Worm (Caenorhabditis elegans) whole organism, L2 larva: ENCODE results near the gene osm-11.

Experiments used
- Y55F3AM.14 ChIP-seq: fragments of 200-800 bp; sonication (Bioruptor generic); optimal IDR thresholded peaks from 2 replicates; lab custom pipeline; 2018; ENCODE audit warnings: mild to moderate bottlenecking, missing genetic modification characterization, missing compliant biosample characterization
- ZK546.5 ChIP-seq: sonication (generic microtip); optimal IDR thresholded peaks from 2 replicates; lab custom pipeline; 2017; ENCODE audit warnings: missing biosample characterization, missing genetic modification characterization
- ama-1 ChIP-seq: fragments of 150-350 bp; optimal IDR thresholded peaks from 2 replicates; lab custom pipeline; 2018; ENCODE audit warnings: inconsistent platforms
- blmp-1 ChIP-seq: sonication (generic microtip); optimal IDR thresholded peaks from 2 replicates; lab custom pipeline; 2017; ENCODE audit warnings: missing genetic modification characterization, mild to moderate bottlenecking, missing compliant biosample characterization, antibody characterized with exemption, moderate library complexity; ENCODE audit not compliant: insufficient read depth
- ceh-16 ChIP-seq: fragments of 150-350 bp; optimal IDR thresholded peaks from 2 replicates; lab custom pipeline; 2014; ENCODE audit warnings: missing biosample characterization, missing genetic modification characterization
- dmd-4 ChIP-seq: sonication (generic microtip); optimal IDR thresholded peaks from 2 replicates; lab custom pipeline; 2017; ENCODE audit warnings: missing biosample characterization, missing genetic modification characterization
- egl-27 ChIP-seq: sonication (generic microtip); optimal IDR thresholded peaks from 3 replicates; lab custom pipeline; 2017; ENCODE audit warnings: missing biosample characterization, missing genetic modification reagents, missing genetic modification characterization
- elt-1 ChIP-seq: fragments of 150-350 bp; optimal IDR thresholded peaks from 2 replicates; lab custom pipeline; 2014; ENCODE audit warnings: missing biosample characterization, missing genetic modification characterization
- fos-1 ChIP-seq: fragments of 150-350 bp; optimal IDR thresholded peaks from 2 replicates; lab custom pipeline; 2014; ENCODE audit warnings: missing biosample characterization, missing genetic modification characterization
- gmeb-1 ChIP-seq: fragments of 150-350 bp; optimal IDR thresholded peaks from 2 replicates; lab custom pipeline; 2014; ENCODE audit warnings: missing biosample characterization, missing genetic modification characterization
- lin-13 ChIP-seq: fragments of 150-350 bp; optimal IDR thresholded peaks from 2 replicates; lab custom pipeline; 2014; ENCODE audit warnings: missing biosample characterization, missing genetic modification reagents, missing genetic modification characterization
- lin-39 ChIP-seq: fragments of 150-350 bp; optimal IDR thresholded peaks from 2 replicates; lab custom pipeline; 2014; ENCODE audit warnings: missing biosample characterization, missing genetic modification reagents, missing genetic modification characterization
- lsy-2 ChIP-seq, 2 experiments: fragments of 150-350 bp in 1 of 2; sonication (generic microtip) in 1 of 2; optimal IDR thresholded peaks; 2 replicates each; lab custom pipeline; 2014 to 2017; ENCODE audit warnings: missing biosample characterization in 2 of 2, missing genetic modification characterization in 2 of 2
- mab-5 ChIP-seq: fragments of 150-350 bp; optimal IDR thresholded peaks from 2 replicates; lab custom pipeline; 2014; ENCODE audit warnings: missing biosample characterization, missing genetic modification characterization
- mbf-1 ChIP-seq: sonication (generic microtip); optimal IDR thresholded peaks from 2 replicates; lab custom pipeline; 2017; ENCODE audit warnings: missing biosample characterization, missing genetic modification characterization
- nhr-10 ChIP-seq: sonication (generic microtip); optimal IDR thresholded peaks from 2 replicates; lab custom pipeline; 2017; ENCODE audit warnings: missing biosample characterization, missing genetic modification characterization
- nhr-11 ChIP-seq: fragments of 150-350 bp; optimal IDR thresholded peaks from 2 replicates; lab custom pipeline; 2014; ENCODE audit warnings: missing biosample characterization, missing genetic modification characterization
- nhr-12 ChIP-seq: fragments of 150-350 bp; optimal IDR thresholded peaks from 2 replicates; lab custom pipeline; 2014; ENCODE audit warnings: missing biosample characterization, missing genetic modification characterization
- nhr-129 ChIP-seq: fragments of 150-350 bp; optimal IDR thresholded peaks from 2 replicates; lab custom pipeline; 2014; ENCODE audit warnings: missing biosample characterization, missing genetic modification characterization
- nhr-21 ChIP-seq: fragments of 150-350 bp; optimal IDR thresholded peaks from 2 replicates; lab custom pipeline; 2014; ENCODE audit warnings: missing biosample characterization, missing genetic modification characterization
- nhr-23 ChIP-seq: fragments of 150-350 bp; optimal IDR thresholded peaks from 2 replicates; lab custom pipeline; 2014; ENCODE audit warnings: missing biosample characterization, missing genetic modification reagents, missing genetic modification characterization
- nhr-6 ChIP-seq: fragments of 150-350 bp; optimal IDR thresholded peaks from 2 replicates; lab custom pipeline; 2014; ENCODE audit warnings: missing biosample characterization, missing genetic modification characterization
- peb-1 ChIP-seq: fragments of 150-350 bp; optimal IDR thresholded peaks from 2 replicates; lab custom pipeline; 2014; ENCODE audit warnings: missing biosample characterization, missing genetic modification characterization
- sem-4 ChIP-seq: fragments of 150-350 bp; optimal IDR thresholded peaks from 2 replicates; lab custom pipeline; 2014; ENCODE audit warnings: missing biosample characterization, missing genetic modification reagents, missing genetic modification characterization
- sma-3 ChIP-seq: sonication (generic microtip); optimal IDR thresholded peaks from 2 replicates; lab custom pipeline; 2016; ENCODE audit warnings: missing genetic modification reagents, missing genetic modification characterization, missing compliant biosample characterization
- sma-9 ChIP-seq, 2 experiments: fragments of 150-350 bp in 1 of 2; sonication (generic microtip) in 1 of 2; optimal IDR thresholded peaks; 2 replicates each; lab custom pipeline; 2014 to 2016; ENCODE audit warnings: missing genetic modification characterization in 2 of 2, mild to moderate bottlenecking in 1 of 2, missing biosample characterization in 1 of 2, missing compliant biosample characterization in 1 of 2, missing genetic modification reagents in 1 of 2, moderate library complexity in 1 of 2
- snpc-4 ChIP-seq: fragments of 150-350 bp; optimal IDR thresholded peaks from 2 replicates; lab custom pipeline; 2014; ENCODE audit warnings: missing biosample characterization, missing genetic modification characterization
- zag-1 ChIP-seq: fragments of 150-350 bp; optimal IDR thresholded peaks from 2 replicates; lab custom pipeline; 2014; ENCODE audit warnings: missing biosample characterization, missing genetic modification characterization
- ztf-1 ChIP-seq: fragments of 200-800 bp; sonication (Bioruptor generic); conservative IDR thresholded peaks from 2 replicates; pipeline ENCODE4 v1.3.6; 2022; ENCODE audit warnings: missing genetic modification characterization, missing compliant biosample characterization
- ztf-4 ChIP-seq: fragments of 150-350 bp; optimal IDR thresholded peaks from 2 replicates; lab custom pipeline; 2014; ENCODE audit warnings: missing biosample characterization, missing genetic modification characterization

Gene osm-11

ce11 chrX:17384343-17384742 is 37.0 kb downstream of the osm-11 start:
- TF ChIP-seq nhr-21 (no peak), mbf-1 (no peak), elt-1 (tag; lab: Kevin White, UChicago) (no peak), mab-5 (tag; lab: Kevin White, UChicago) (no peak), blmp-1 (tag; lab: Kevin White, UChicago) (no peak), ztf-1 (no peak)

ce11 chrX:17381975-17382374 is 39.4 kb downstream of the osm-11 start, which contains the start of gene F10D7.4:
Gene F10D7.4 (minus strand): TSS chrX:17382075.
- TF ChIP-seq zag-1 (tag; lab: Kevin White, UChicago): no peak

DNA sequence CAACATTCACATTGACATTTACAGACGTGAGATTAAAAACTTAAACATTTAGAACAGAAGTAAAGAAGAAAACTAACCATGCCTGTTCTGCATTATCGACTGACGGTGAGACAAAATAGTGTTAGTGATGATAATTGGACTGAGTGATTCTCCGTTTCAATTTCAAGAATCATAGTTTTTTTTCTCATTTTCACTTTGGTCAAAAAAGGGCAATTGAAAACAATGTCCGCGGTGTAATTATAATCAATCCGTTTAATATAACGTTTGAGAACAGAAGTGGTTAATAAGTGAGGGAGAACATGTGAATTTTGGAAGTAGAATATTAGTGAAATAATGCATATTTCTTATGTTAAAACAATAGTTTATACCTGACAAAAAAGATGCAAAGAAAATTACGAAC is 41.7 kb downstream of the osm-11 start, which contains the start of gene F10D7.10:
Gene F10D7.10 (minus strand): TSS at position 101 of the 400 bp plus-strand sequence.
- TF ChIP-seq ztf-4 (tag; lab: Kevin White, UChicago) (no peak), dmd-4 (tag; lab: Kevin White, UChicago) (no peak), Y55F3AM.14 (GFP tag; lab: Kevin White, UChicago) (no peak), mbf-1 (no peak), ceh-16 (tag; lab: Kevin White, UChicago) (no peak), ZK546.5 (tag; lab: Kevin White, UChicago) (no peak), peb-1 (no peak), nhr-23 (tag; lab: Kevin White, UChicago) (no peak), nhr-129 (tag; lab: Kevin White, UChicago) (no peak), sem-4 (tag; lab: Kevin White, UChicago) (no peak), elt-1 (tag; lab: Kevin White, UChicago) (no peak), sma-3 (GFP tag; lab: Kevin White, UChicago) (no peak), snpc-4 (tag; lab: Kevin White, UChicago) (no peak), gmeb-1 (tag; lab: Kevin White, UChicago) (no peak), lin-39 (tag; lab: Kevin White, UChicago) (no peak), nhr-12 (tag; lab: Kevin White, UChicago) (no peak), nhr-10 (tag; lab: Kevin White, UChicago) (no peak), lsy-2 (tag; optimal IDR thresholded peaks at IDR 0.05; lab: Kevin White, UChicago) (no peak), nhr-11 (tag; lab: Kevin White, UChicago) (no peak), egl-27 (tag; lab: Kevin White, UChicago) (no peak)

- TF ChIP-seq nhr-6 (tag; lab: Kevin White, UChicago) (no peak), fos-1 (peak; percentile 38)
These were observed 42.4 kb downstream of the osm-11 start for ce11 chrX:17378996-17379395.

- no peak for TF ChIP-seq mbf-1
- peak; percentile 16 for TF ChIP-seq fos-1
These were observed 45.5 kb downstream of the osm-11 start for ce11 chrX:17375877-17376276.

DNA sequence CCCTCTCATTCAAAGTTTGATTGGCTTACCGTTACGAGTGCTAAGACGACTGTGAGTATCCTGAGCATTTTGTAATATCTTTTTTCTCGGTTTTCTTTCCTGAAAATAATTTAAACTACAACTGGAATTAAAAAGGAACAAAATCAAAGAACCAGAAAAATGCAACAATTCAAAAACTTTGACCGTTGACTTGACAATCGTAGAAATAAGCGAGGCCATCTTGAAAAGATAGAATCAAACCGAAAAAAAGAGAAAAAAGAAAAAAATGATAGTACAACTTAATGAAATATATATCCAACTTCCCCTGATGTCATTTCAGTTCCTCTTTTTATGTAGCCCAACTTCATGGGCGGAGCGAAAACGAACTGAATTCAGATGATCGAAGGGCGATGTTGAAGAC is 46.8 kb downstream of the osm-11 start, which contains the start of gene F10D7.3:
Gene F10D7.3 (minus strand): TSS at position 101 of the 400 bp plus-strand sequence.
- TF ChIP-seq zag-1 (tag; lab: Kevin White, UChicago) (no peak), ama-1 (lab: Kevin White, UChicago) (no peak)

- TF ChIP-seq lin-13 (GFP tag; lab: Kevin White, UChicago) (no peak), sma-3 (GFP tag; lab: Kevin White, UChicago) (peak; percentile 53), sma-9 (GFP tag; optimal IDR thresholded peaks at IDR 0.05; lab: Kevin White, UChicago) (peak; percentile 44), sma-9 (tag; optimal IDR thresholded peaks at IDR 0.05; lab: Kevin White, UChicago) (no peak)
- TF ChIP-seq, all 48 proteins: peak for 2
These were observed 47.4 kb downstream of the osm-11 start for ce11 chrX:17373955-17374354.
